Fruit fly (Drosophila melanogaster): ENCODE data around the gene CG32532.

CG32532 gene

dm6 chrX:19505334-19506185 is 41.7 kb downstream of the CG32532 start (continued):
- TF ChIP-seq az2 (GFP tag; optimal IDR thresholded peaks at IDR 0.05), result no peak
- peak; percentile 30 for TF ChIP-seq Dp (GFP tag; optimal IDR thresholded peaks at IDR 0.05)
- no peak for TF ChIP-seq B-H2 (GFP tag; optimal IDR thresholded peaks at IDR 0.05)
- no peak for TF ChIP-seq CG4617 (GFP tag; optimal IDR thresholded peaks at IDR 0.05; ENCODE audit: borderline replicate concordance)
- peak; percentile 29 for TF ChIP-seq CG6813 (GFP tag; optimal IDR thresholded peaks at IDR 0.05)
- peak; percentile 48 for TF ChIP-seq CG30403 (GFP tag; optimal IDR thresholded peaks at IDR 0.05)
- no peak for TF ChIP-seq Ets65A (GFP tag)
- TF ChIP-seq wek (GFP tag; optimal IDR thresholded peaks at IDR 0.05), result peak; percentile 15
- TF ChIP-seq pita (GFP tag; optimal IDR thresholded peaks at IDR 0.05), result no peak
- TF ChIP-seq Hsf (GFP tag; optimal IDR thresholded peaks at IDR 0.05), result peak; percentile 28
- peak; percentile 65 for TF ChIP-seq Lhr (GFP tag; optimal IDR thresholded peaks at IDR 0.05)
- peak; percentile 23 to 52 for TF ChIP-seq Pdp1 (GFP tag; optimal IDR thresholded peaks at IDR 0.05)
- TF ChIP-seq CG7745 (tag; optimal IDR thresholded peaks at IDR 0.05), result no peak
- TF ChIP-seq psq (GFP tag; optimal IDR thresholded peaks at IDR 0.05), result peak; percentile 93
- TF ChIP-seq nerfin-2 (GFP tag; IDR thresholded peaks at IDR 0.05; ENCODE audit: partially characterized antibody), result peak; percentile 68; the same call in 1 of the 2 replicates
- TF ChIP-seq CG10543 (GFP tag; optimal IDR thresholded peaks at IDR 0.05), result peak; percentile 50
- TF ChIP-seq Sox102F (GFP tag; optimal IDR thresholded peaks at IDR 0.05), result no peak
- TF ChIP-seq HLH54F (GFP tag; optimal IDR thresholded peaks at IDR 0.05), result peak; percentile 49
- no peak for TF ChIP-seq Adf1 (GFP tag; IDR thresholded peaks at IDR 0.05)
- TF ChIP-seq CG15514 (GFP tag; optimal IDR thresholded peaks at IDR 0.05), result peak; percentile 90
- TF ChIP-seq CG12219 (GFP tag; optimal IDR thresholded peaks at IDR 0.05), result no peak
- peak; percentile 54 for TF ChIP-seq Xbp1 (GFP tag; optimal IDR thresholded peaks at IDR 0.05)
- TF ChIP-seq mld (GFP tag; IDR thresholded peaks at IDR 0.05; ENCODE audit: partially characterized antibody), result peak; percentile 57; the same call in 1 of the 3 replicates
- TF ChIP-seq Dll (GFP tag; IDR thresholded peaks at IDR 0.05; ENCODE audit: partially characterized antibody), result peak; percentile 84
- no peak for TF ChIP-seq dati (GFP tag; IDR thresholded peaks at IDR 0.05)
- no peak for TF ChIP-seq bsh (GFP tag; optimal IDR thresholded peaks at IDR 0.05)
- TF ChIP-seq Nf-YB (GFP tag; optimal IDR thresholded peaks at IDR 0.05), result no peak
- peak; percentile 80 for TF ChIP-seq unc-4 (GFP tag; IDR thresholded peaks at IDR 0.05; ENCODE audit: partially characterized antibody)
- TF ChIP-seq rib (GFP tag; IDR thresholded peaks at IDR 0.05), result 0 out of 2 replicates have a peak, but pooled peaks have one; percentile 49
- peak; percentile 15 for TF ChIP-seq MESR4 (GFP tag; optimal IDR thresholded peaks at IDR 0.05)
- TF ChIP-seq CG12155 (GFP tag; optimal IDR thresholded peaks at IDR 0.05), result peak; percentile 50
- peak; percentile 74 for TF ChIP-seq pzg (GFP tag; optimal IDR thresholded peaks at IDR 0.05)
- TF ChIP-seq Dek (tag; optimal IDR thresholded peaks at IDR 0.05), result peak; percentile 21
- TF ChIP-seq CG2199 (GFP tag; IDR thresholded peaks at IDR 0.05), result peak; percentile 89
- TF ChIP-seq pho (GFP tag; optimal IDR thresholded peaks at IDR 0.05), result peak; percentile 19
- TF ChIP-seq Hand (GFP tag; optimal IDR thresholded peaks at IDR 0.05), result peak; percentile 43
- TF ChIP-seq oc (tag; optimal IDR thresholded peaks at IDR 0.05), result no peak
- no peak for TF ChIP-seq gem (tag; optimal IDR thresholded peaks at IDR 0.05)
- TF ChIP-seq grn (GFP tag; optimal IDR thresholded peaks at IDR 0.05), result peak; percentile 29
- TF ChIP-seq gt (GFP tag; IDR thresholded peaks at IDR 0.05), result no peak
- peak; percentile 96 for TF ChIP-seq CG11560 (tag; IDR thresholded peaks at IDR 0.05)
- TF ChIP-seq dan (GFP tag; IDR thresholded peaks at IDR 0.05), result no peak
- TF ChIP-seq zen2 (GFP tag; IDR thresholded peaks at IDR 0.05; ENCODE audit: partially characterized antibody), result peak; percentile 83
- peak; percentile 52 for TF ChIP-seq trem (tag; optimal IDR thresholded peaks at IDR 0.05)
- TF ChIP-seq CG8089 (GFP tag; optimal IDR thresholded peaks at IDR 0.05), result no peak
- TF ChIP-seq Usf (GFP tag; optimal IDR thresholded peaks at IDR 0.05), result no peak
- TF ChIP-seq Atf3 (GFP tag; optimal IDR thresholded peaks at IDR 0.05), result no peak

Data from whole organism, embryonic.